Worm (Caenorhabditis elegans): ENCODE results near the gene lhfp-4.

DNA sequence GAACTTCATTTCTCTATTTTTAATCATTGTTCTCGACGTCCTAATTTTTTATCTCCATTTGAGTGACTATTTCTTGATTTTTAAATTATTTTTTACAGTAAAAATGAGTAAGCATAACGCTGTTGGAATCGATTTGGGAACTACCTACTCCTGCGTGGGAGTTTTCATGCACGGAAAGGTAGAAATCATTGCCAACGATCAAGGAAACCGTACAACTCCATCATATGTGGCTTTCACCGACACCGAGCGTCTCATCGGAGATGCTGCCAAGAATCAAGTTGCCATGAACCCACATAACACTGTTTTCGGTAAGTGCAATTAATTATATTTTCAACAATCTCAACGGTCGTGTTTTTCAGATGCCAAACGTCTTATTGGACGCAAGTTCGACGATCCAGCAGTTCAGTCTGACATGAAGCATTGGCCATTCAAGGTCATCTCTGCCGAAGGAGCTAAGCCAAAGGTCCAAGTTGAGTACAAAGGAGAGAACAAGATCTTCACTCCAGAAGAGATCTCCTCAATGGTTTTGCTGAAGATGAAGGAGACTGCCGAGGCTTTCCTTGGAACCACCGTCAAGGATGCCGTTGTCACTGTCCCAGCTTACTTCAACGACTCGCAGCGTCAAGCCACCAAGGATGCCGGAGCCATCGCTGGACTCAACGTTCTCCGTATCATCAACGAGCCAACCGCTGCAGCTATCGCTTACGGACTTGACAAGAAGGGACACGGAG, 3.6 kb downstream of the lhfp-4 start, which contains the start of gene hsp-1:
- TF ChIP-seq lin-13 (tag; optimal IDR thresholded peaks at IDR 0.05) (no peak), tbx-8 (GFP tag; optimal IDR thresholded peaks at IDR 0.05) (no peak), nhr-28 (tag; optimal IDR thresholded peaks at IDR 0.05) (no peak), unc-39 (tag; optimal IDR thresholded peaks at IDR 0.05) (no peak), nhr-76 (tag; optimal IDR thresholded peaks at IDR 0.05) (no peak), mep-1 (tag; optimal IDR thresholded peaks at IDR 0.05) (no peak), mab-5 (tag; optimal IDR thresholded peaks at IDR 0.05) (no peak), elt-3 (tag; optimal IDR thresholded peaks at IDR 0.05) (no peak), nhr-237 (tag; optimal IDR thresholded peaks at IDR 0.05) (no peak), lsy-2 (tag; optimal IDR thresholded peaks at IDR 0.05) (no peak), cnd-1 (tag; optimal IDR thresholded peaks at IDR 0.05) (no peak)
